Worm (Caenorhabditis elegans) whole organism, young adult: ENCODE data around the gene cey-4.

Experiments
- C06A6.2 ChIP-seq: fragments of 200-800 bp; sonication (Bioruptor generic); conservative IDR thresholded peaks from 2 replicates; pipeline ENCODE4 v1.3.6; 2022; ENCODE audit warnings: missing genetic modification characterization, missing compliant biosample characterization
- D2030.7 ChIP-seq: fragments of 200-800 bp; sonication (Bioruptor generic); IDR thresholded peaks from 2 replicates; pipeline ENCODE4 v1.3.6; 2022; ENCODE audit warnings: missing genetic modification reagents, missing genetic modification characterization, missing compliant biosample characterization
- F10E7.11 ChIP-seq: sonication (generic microtip); optimal IDR thresholded peaks from 2 replicates; lab custom pipeline; 2017; ENCODE audit warnings: mild to moderate bottlenecking, missing genetic modification characterization, moderate library complexity, missing compliant biosample characterization
- F37B4.10 ChIP-seq: fragments of 200-800 bp; sonication (Bioruptor generic); IDR thresholded peaks from 2 replicates; pipeline ENCODE4 v1.3.6; 2022; ENCODE audit warnings: missing genetic modification characterization, missing compliant biosample characterization
- F52B5.7 ChIP-seq: sonication (generic microtip); optimal IDR thresholded peaks from 2 replicates; lab custom pipeline; 2016; ENCODE audit warnings: mild to moderate bottlenecking, missing genetic modification characterization, missing compliant biosample characterization
- F57A8.1 ChIP-seq: fragments of 200-800 bp; sonication (Bioruptor generic); optimal IDR thresholded peaks from 2 replicates; lab custom pipeline; 2018; ENCODE audit warnings: mild to moderate bottlenecking, missing genetic modification characterization, moderate library complexity, missing compliant biosample characterization
- T26A5.8 ChIP-seq: sonication (generic microtip); optimal IDR thresholded peaks from 2 replicates; lab custom pipeline; 2016; ENCODE audit warnings: missing genetic modification characterization, missing compliant biosample characterization
- Y53F4B.3 ChIP-seq: fragments of 200-800 bp; sonication (Bioruptor generic); IDR thresholded peaks from 2 replicates; pipeline ENCODE4 v1.3.6; 2022; ENCODE audit warnings: missing genetic modification reagents, missing genetic modification characterization, missing compliant biosample characterization
- Y67H2A.10 ChIP-seq: fragments of 200-800 bp; sonication (Bioruptor generic); conservative IDR thresholded peaks from 2 replicates; pipeline ENCODE4 v1.3.6; 2022; ENCODE audit warnings: missing genetic modification reagents, missing genetic modification characterization, missing compliant biosample characterization
- Y79H2A.3 ChIP-seq: fragments of 200-800 bp; sonication (Bioruptor generic); conservative IDR thresholded peaks from 2 replicates; pipeline ENCODE4 v1.3.6; 2022; ENCODE audit warnings: missing genetic modification reagents, missing genetic modification characterization, missing compliant biosample characterization
- ZK185.1 ChIP-seq: sonication (generic microtip); optimal IDR thresholded peaks from 2 replicates; lab custom pipeline; 2016; ENCODE audit warnings: mild to moderate bottlenecking, missing genetic modification characterization, missing compliant biosample characterization; ENCODE audit not compliant: poor library complexity, severe bottlenecking
- akir-1 ChIP-seq: fragments of 200-800 bp; sonication (Bioruptor generic); optimal IDR thresholded peaks from 2 replicates; lab custom pipeline; 2018; ENCODE audit warnings: mild to moderate bottlenecking, missing genetic modification characterization, moderate library complexity, missing compliant biosample characterization
- aptf-2 ChIP-seq: fragments of 200-800 bp; sonication (Bioruptor generic); conservative IDR thresholded peaks from 2 replicates; pipeline ENCODE4 v1.3.6; 2022; ENCODE audit warnings: missing genetic modification reagents, missing genetic modification characterization, missing compliant biosample characterization
- atf-7 ChIP-seq: sonication (generic microtip); optimal IDR thresholded peaks from 2 replicates; lab custom pipeline; 2017; ENCODE audit warnings: mild to moderate bottlenecking, missing genetic modification characterization, missing compliant biosample characterization
- athp-1 ChIP-seq: sonication (generic microtip); optimal IDR thresholded peaks from 2 replicates; lab custom pipeline; 2017; ENCODE audit warnings: mild to moderate bottlenecking, missing genetic modification characterization, missing compliant biosample characterization
- attf-3 ChIP-seq: fragments of 200-800 bp; sonication (Bioruptor generic); conservative IDR thresholded peaks from 2 replicates; pipeline ENCODE4 v1.3.6; 2022; ENCODE audit warnings: missing genetic modification reagents, missing genetic modification characterization, missing compliant biosample characterization
- attf-5 ChIP-seq: fragments of 200-800 bp; sonication (Bioruptor generic); optimal IDR thresholded peaks from 2 replicates; lab custom pipeline; 2018; ENCODE audit warnings: mild to moderate bottlenecking, missing genetic modification characterization, missing compliant biosample characterization
- bed-1 ChIP-seq: fragments of 200-800 bp; sonication (Bioruptor generic); IDR thresholded peaks from 2 replicates; pipeline ENCODE4 v1.3.6; 2022; ENCODE audit warnings: missing genetic modification reagents, missing genetic modification characterization, missing compliant biosample characterization
- ceh-91 ChIP-seq: fragments of 200-800 bp; sonication (Bioruptor generic); IDR thresholded peaks from 2 replicates; pipeline ENCODE4 v1.3.6; 2022; ENCODE audit warnings: missing genetic modification reagents, missing genetic modification characterization, missing compliant biosample characterization
- die-1 ChIP-seq: sonication (generic microtip); optimal IDR thresholded peaks from 2 replicates; lab custom pipeline; 2016; ENCODE audit warnings: missing genotype, mild to moderate bottlenecking, missing genetic modification characterization, missing compliant biosample characterization
- dpff-1 ChIP-seq: sonication (generic microtip); optimal IDR thresholded peaks from 2 replicates; lab custom pipeline; 2017; ENCODE audit warnings: mild to moderate bottlenecking, missing genetic modification characterization, missing compliant biosample characterization
- efl-1 ChIP-seq: fragments of 150-350 bp; optimal IDR thresholded peaks from 2 replicates; lab custom pipeline; 2014; ENCODE audit warnings: missing biosample characterization, missing genetic modification reagents, missing genetic modification characterization
- egl-18 ChIP-seq: fragments of 200-800 bp; sonication (Bioruptor generic); IDR thresholded peaks from 2 replicates; pipeline ENCODE4 v1.3.6; 2022; ENCODE audit warnings: missing genetic modification reagents, missing genetic modification characterization, missing compliant biosample characterization
- egl-44 ChIP-seq: fragments of 200-800 bp; sonication (Bioruptor generic); IDR thresholded peaks from 2 replicates; pipeline ENCODE4 v1.3.6; 2022; ENCODE audit warnings: missing genetic modification reagents, missing genetic modification characterization, missing compliant biosample characterization
- hlh-12 ChIP-seq: sonication (generic microtip); optimal IDR thresholded peaks from 2 replicates; lab custom pipeline; 2016; ENCODE audit warnings: missing genetic modification characterization, missing compliant biosample characterization
- hmg-20 ChIP-seq: fragments of 200-800 bp; sonication (Bioruptor generic); IDR thresholded peaks from 2 replicates; pipeline ENCODE4 v1.3.6; 2022; ENCODE audit warnings: missing genetic modification reagents, missing genetic modification characterization, missing compliant biosample characterization
- hsf-1 ChIP-seq: fragments of 200-800 bp; sonication (Bioruptor generic); IDR thresholded peaks from 2 replicates; pipeline ENCODE4 v1.3.6; 2022; ENCODE audit warnings: missing genetic modification reagents, missing genetic modification characterization, missing compliant biosample characterization
- lag-1 ChIP-seq: fragments of 200-800 bp; sonication (Bioruptor generic); IDR thresholded peaks from 2 replicates; pipeline ENCODE4 v1.3.6; 2022; ENCODE audit warnings: missing genetic modification reagents, missing genetic modification characterization, missing compliant biosample characterization
- lsl-1 ChIP-seq: fragments of 200-800 bp; sonication (Bioruptor generic); optimal IDR thresholded peaks from 2 replicates; lab custom pipeline; 2018; ENCODE audit warnings: mild to moderate bottlenecking, missing genetic modification characterization, moderate library complexity, missing compliant biosample characterization
- madf-10 ChIP-seq: sonication (generic microtip); optimal IDR thresholded peaks from 2 replicates; lab custom pipeline; 2016; ENCODE audit warnings: mild to moderate bottlenecking, missing genetic modification characterization, missing compliant biosample characterization
- madf-6 ChIP-seq: fragments of 200-800 bp; sonication (Bioruptor generic); IDR thresholded peaks from 2 replicates; pipeline ENCODE4 v1.3.6; 2022; ENCODE audit warnings: missing genetic modification reagents, missing genetic modification characterization, missing compliant biosample characterization
- madf-8 ChIP-seq: fragments of 200-800 bp; sonication (Bioruptor generic); conservative IDR thresholded peaks from 2 replicates; pipeline ENCODE4 v1.3.6; 2022; ENCODE audit warnings: missing genetic modification reagents, missing genetic modification characterization, missing compliant biosample characterization
- mes-4 ChIP-seq: sonication (generic microtip); optimal IDR thresholded peaks from 2 replicates; lab custom pipeline; 2016; ENCODE audit warnings: missing genotype, missing genetic modification characterization, missing compliant biosample characterization
- mxl-1 ChIP-seq: sonication (generic microtip); optimal IDR thresholded peaks from 2 replicates; lab custom pipeline; 2016; ENCODE audit warnings: missing genetic modification characterization, missing compliant biosample characterization
- nfya-1 ChIP-seq: sonication (generic microtip); optimal IDR thresholded peaks from 2 replicates; lab custom pipeline; 2017; ENCODE audit warnings: antibody characterized with exemption, missing compliant biosample characterization, missing genetic modification characterization, borderline replicate concordance; ENCODE audit not compliant: insufficient read depth
- pbrm-1 ChIP-seq: fragments of 200-800 bp; sonication (Bioruptor generic); IDR thresholded peaks from 2 replicates; pipeline ENCODE4 v1.3.6; 2022; ENCODE audit warnings: missing genetic modification reagents, missing genetic modification characterization, missing compliant biosample characterization
- pha-4 ChIP-seq: fragments of 150-350 bp; sonication (generic microtip); optimal IDR thresholded peaks from 2 replicates; lab custom pipeline; 2014; ENCODE audit warnings: missing biosample characterization, missing genetic modification reagents, missing genetic modification characterization
- repo-1 ChIP-seq: sonication (generic microtip); optimal IDR thresholded peaks from 2 replicates; lab custom pipeline; 2017; ENCODE audit warnings: mild to moderate bottlenecking, missing genetic modification characterization, missing compliant biosample characterization
- sdz-38 ChIP-seq: sonication (generic microtip); optimal IDR thresholded peaks from 2 replicates; lab custom pipeline; 2016; ENCODE audit warnings: missing genotype, missing genetic modification characterization, missing compliant biosample characterization
- sea-2 ChIP-seq: fragments of 200-800 bp; sonication (Bioruptor generic); IDR thresholded peaks from 2 replicates; pipeline ENCODE4 v1.3.6; 2022; ENCODE audit warnings: missing genetic modification characterization, missing compliant biosample characterization
- somi-1 ChIP-seq: fragments of 200-800 bp; sonication (Bioruptor generic); optimal IDR thresholded peaks from 2 replicates; lab custom pipeline; 2018; ENCODE audit warnings: mild to moderate bottlenecking, missing genetic modification characterization, missing compliant biosample characterization
- sptf-2 ChIP-seq: fragments of 200-800 bp; sonication (Bioruptor generic); optimal IDR thresholded peaks from 2 replicates; lab custom pipeline; 2018; ENCODE audit warnings: mild to moderate bottlenecking, missing genetic modification characterization, missing compliant biosample characterization
- tbp1 ChIP-seq: fragments of 200-800 bp; sonication (Bioruptor generic); optimal IDR thresholded peaks from 2 replicates; lab custom pipeline; 2018; ENCODE audit warnings: mild to moderate bottlenecking, missing genetic modification characterization, missing compliant biosample characterization
- tlf-1 ChIP-seq: fragments of 200-800 bp; sonication (Bioruptor generic); optimal IDR thresholded peaks from 2 replicates; lab custom pipeline; 2018; ENCODE audit warnings: mild to moderate bottlenecking, missing genetic modification characterization, missing compliant biosample characterization
- xnd-1 ChIP-seq: sonication (generic microtip); optimal IDR thresholded peaks from 2 replicates; lab custom pipeline; 2016; ENCODE audit warnings: missing genotype, missing genetic modification reagents, missing genetic modification characterization, missing compliant biosample characterization
- zim-3 ChIP-seq: sonication (generic microtip); optimal IDR thresholded peaks from 2 replicates; lab custom pipeline; 2017; ENCODE audit warnings: mild to moderate bottlenecking, missing genetic modification characterization, moderate library complexity, missing compliant biosample characterization
- ztf-18 ChIP-seq: sonication (generic microtip); optimal IDR thresholded peaks from 2 replicates; lab custom pipeline; 2016; ENCODE audit warnings: missing genotype, mild to moderate bottlenecking, missing genetic modification characterization, missing compliant biosample characterization
- ztf-22 ChIP-seq: fragments of 200-800 bp; sonication (Bioruptor generic); optimal IDR thresholded peaks from 2 replicates; lab custom pipeline; 2018; ENCODE audit warnings: mild to moderate bottlenecking, missing genetic modification characterization, moderate library complexity, missing compliant biosample characterization
- ztf-3 ChIP-seq: fragments of 200-800 bp; sonication (Bioruptor generic); optimal IDR thresholded peaks from 2 replicates; lab custom pipeline; 2018; ENCODE audit warnings: mild to moderate bottlenecking, missing genetic modification characterization, missing compliant biosample characterization
- ztf-6 ChIP-seq: fragments of 200-800 bp; sonication (Bioruptor generic); IDR thresholded peaks from 2 replicates; pipeline ENCODE4 v1.3.6; 2022; ENCODE audit warnings: missing genetic modification reagents, missing genetic modification characterization, missing compliant biosample characterization

The cey-4 gene

ce11 chrIII:10848858-10849257 lies 19.6 kb downstream of the cey-4 start, which contains the start of the genes fbxb-85 and hex-3:
Gene fbxb-85 (minus strand): TSS chrIII:10848963.
Gene hex-3 (plus strand): TSS chrIII:10849222.
- TF ChIP-seq hlh-12 (tag; lab: Kevin White, UChicago) (no peak), egl-44 (GFP tag; lab: Robert Waterston, UW) (peak; percentile 63; the same call in 1 of the 2 replicates), Y53F4B.3 (GFP tag; lab: Robert Waterston, UW) (no peak), ceh-91 (GFP tag; lab: Robert Waterston, UW) (peak; percentile 80), madf-10 (peak; percentile 65), C06A6.2 (GFP tag; lab: Robert Waterston, UW) (peak; percentile 79), T26A5.8 (tag; lab: Kevin White, UChicago) (no peak), madf-6 (peak; percentile 88), athp-1 (tag; lab: Kevin White, UChicago) (peak; percentile 68), nfya-1 (tag; lab: Kevin White, UChicago) (no peak), atf-7 (tag; lab: Kevin White, UChicago) (peak; percentile 86), Y79H2A.3 (no peak; the same call in 1 of the 2 replicates), ztf-22 (peak; percentile 19), pha-4 (tag; lab: Kevin White, UChicago) (peak; percentile 87), ZK185.1 (tag; lab: Kevin White, UChicago) (peak; percentile 92), sptf-2 (GFP tag; lab: Kevin White, UChicago) (no peak), akir-1 (GFP tag; lab: Kevin White, UChicago) (peak; percentile 25), mes-4 (tag; lab: Kevin White, UChicago) (no peak), sdz-38 (tag; lab: Kevin White, UChicago) (no peak), hmg-20 (GFP tag; lab: Robert Waterston, UW) (peak; percentile 85), ztf-3 (GFP tag; lab: Kevin White, UChicago) (peak; percentile 29), hsf-1 (peak; percentile 81), xnd-1 (tag; lab: Kevin White, UChicago) (peak; percentile 74), aptf-2 (GFP tag; lab: Robert Waterston, UW) (no peak), repo-1 (tag; lab: Kevin White, UChicago) (peak; percentile 90), tlf-1 (GFP tag; lab: Kevin White, UChicago) (peak; percentile 93), tbp1 (peak; percentile 71), ztf-18 (tag; lab: Kevin White, UChicago) (peak; percentile 99), somi-1 (GFP tag; lab: Kevin White, UChicago) (peak; percentile 49), die-1 (tag; lab: Kevin White, UChicago) (peak; percentile 41), ztf-6 (GFP tag; lab: Robert Waterston, UW) (no peak), attf-3 (no peak), Y67H2A.10 (no peak), lag-1 (GFP tag; lab: Robert Waterston, UW) (0 out of 2 replicates have a peak, but pooled peaks have one; percentile 35), F57A8.1 (GFP tag; lab: Kevin White, UChicago) (no peak), madf-8 (GFP tag; lab: Robert Waterston, UW) (peak; percentile 73), attf-5 (peak; percentile 94), dpff-1 (tag; lab: Kevin White, UChicago) (no peak), F10E7.11 (tag; lab: Kevin White, UChicago) (peak; percentile 67), pbrm-1 (GFP tag; lab: Robert Waterston, UW) (peak; percentile 93), efl-1 (GFP tag; lab: Kevin White, UChicago) (peak; percentile 71), egl-18 (no peak), zim-3 (peak; percentile 41), sea-2 (0 out of 2 replicates have a peak, but pooled peaks have one; percentile 50), F37B4.10 (GFP tag; lab: Robert Waterston, UW) (no peak), bed-1 (GFP tag; lab: Robert Waterston, UW) (no peak), lsl-1 (peak; percentile 80), F52B5.7 (peak; percentile 22), mxl-1 (tag; lab: Kevin White, UChicago) (no peak), D2030.7 (peak; percentile 85)
